Worm (Caenorhabditis elegans) whole organism, early embryonic: ENCODE measurements around the gene sek-5.

Experiments
- B0310.2 ChIP-seq: sonication (generic microtip); optimal IDR thresholded peaks from 2 replicates; lab custom pipeline; 2016; ENCODE audit warnings: mild to moderate bottlenecking, missing genetic modification characterization, missing compliant biosample characterization
- F13C5.2 ChIP-seq: sonication (generic microtip); optimal IDR thresholded peaks from 2 replicates; lab custom pipeline; 2017; ENCODE audit warnings: mild to moderate bottlenecking, missing genetic modification characterization, inconsistent platforms, missing compliant biosample characterization
- aly-1 ChIP-seq: sonication (generic microtip); optimal IDR thresholded peaks from 2 replicates; lab custom pipeline; 2016; ENCODE audit warnings: missing genetic modification characterization, missing compliant biosample characterization
- ama-1 ChIP-seq: fragments of 150-350 bp; optimal IDR thresholded peaks from 2 replicates; lab custom pipeline; 2014
- ceh-13 ChIP-seq: fragments of 200-800 bp; sonication (Bioruptor generic); optimal IDR thresholded peaks from 2 replicates; lab custom pipeline; 2018; ENCODE audit warnings: mild to moderate bottlenecking, missing genetic modification characterization, missing compliant biosample characterization
- ceh-36 ChIP-seq: sonication (generic microtip); optimal IDR thresholded peaks from 2 replicates; lab custom pipeline; 2016; ENCODE audit warnings: missing genetic modification characterization, inconsistent platforms, missing compliant biosample characterization
- ets-7 ChIP-seq: sonication (generic microtip); optimal IDR thresholded peaks from 2 replicates; lab custom pipeline; 2016; ENCODE audit warnings: missing genotype, missing genetic modification characterization, missing compliant biosample characterization
- flt-1 ChIP-seq: fragments of 200-800 bp; sonication (Bioruptor generic); IDR thresholded peaks from 2 replicates; pipeline ENCODE4 v1.3.6; 2022; ENCODE audit warnings: missing genetic modification characterization, missing compliant biosample characterization
- hmbx-1 ChIP-seq: sonication (generic microtip); optimal IDR thresholded peaks from 2 replicates; lab custom pipeline; 2016; ENCODE audit warnings: mild to moderate bottlenecking, missing genetic modification characterization, missing compliant biosample characterization
- hmg-4 ChIP-seq: fragments of 200-800 bp; sonication (Bioruptor generic); optimal IDR thresholded peaks from 2 replicates; lab custom pipeline; 2018; ENCODE audit warnings: mild to moderate bottlenecking, missing genetic modification characterization, missing compliant biosample characterization
- hnd-1 ChIP-seq: sonication (generic microtip); optimal IDR thresholded peaks from 2 replicates; lab custom pipeline; 2016; ENCODE audit warnings: missing genetic modification characterization, missing compliant biosample characterization
- pes-1 ChIP-seq: fragments of 200-800 bp; sonication (Bioruptor generic); IDR thresholded peaks from 2 replicates; pipeline ENCODE4 v1.3.6; 2022; ENCODE audit warnings: missing genetic modification reagents, missing genetic modification characterization, missing compliant biosample characterization
- scrt-1 ChIP-seq: fragments of 200-800 bp; sonication (Bioruptor generic); IDR thresholded peaks from 2 replicates; pipeline ENCODE4 v1.3.6; 2022; ENCODE audit warnings: missing genetic modification characterization, missing compliant biosample characterization
- sea-1 ChIP-seq: fragments of 200-800 bp; sonication (Bioruptor generic); conservative IDR thresholded peaks from 2 replicates; pipeline ENCODE4 v1.3.6; 2022; ENCODE audit warnings: missing genetic modification characterization, missing compliant biosample characterization
- tbx-11 ChIP-seq: fragments of 200-800 bp; sonication (Bioruptor generic); IDR thresholded peaks from 2 replicates; pipeline ENCODE4 v1.3.6; 2022; ENCODE audit warnings: missing genetic modification characterization, missing compliant biosample characterization
- tbx-37 ChIP-seq: fragments of 200-800 bp; sonication (Bioruptor generic); conservative IDR thresholded peaks from 2 replicates; pipeline ENCODE4 v1.3.6; 2022; ENCODE audit warnings: missing genetic modification reagents, missing genetic modification characterization, missing compliant biosample characterization
- tra-4 ChIP-seq: sonication (generic microtip); optimal IDR thresholded peaks from 2 replicates; lab custom pipeline; 2017; ENCODE audit warnings: missing genetic modification characterization, missing compliant biosample characterization

The sek-5 gene

DNA sequence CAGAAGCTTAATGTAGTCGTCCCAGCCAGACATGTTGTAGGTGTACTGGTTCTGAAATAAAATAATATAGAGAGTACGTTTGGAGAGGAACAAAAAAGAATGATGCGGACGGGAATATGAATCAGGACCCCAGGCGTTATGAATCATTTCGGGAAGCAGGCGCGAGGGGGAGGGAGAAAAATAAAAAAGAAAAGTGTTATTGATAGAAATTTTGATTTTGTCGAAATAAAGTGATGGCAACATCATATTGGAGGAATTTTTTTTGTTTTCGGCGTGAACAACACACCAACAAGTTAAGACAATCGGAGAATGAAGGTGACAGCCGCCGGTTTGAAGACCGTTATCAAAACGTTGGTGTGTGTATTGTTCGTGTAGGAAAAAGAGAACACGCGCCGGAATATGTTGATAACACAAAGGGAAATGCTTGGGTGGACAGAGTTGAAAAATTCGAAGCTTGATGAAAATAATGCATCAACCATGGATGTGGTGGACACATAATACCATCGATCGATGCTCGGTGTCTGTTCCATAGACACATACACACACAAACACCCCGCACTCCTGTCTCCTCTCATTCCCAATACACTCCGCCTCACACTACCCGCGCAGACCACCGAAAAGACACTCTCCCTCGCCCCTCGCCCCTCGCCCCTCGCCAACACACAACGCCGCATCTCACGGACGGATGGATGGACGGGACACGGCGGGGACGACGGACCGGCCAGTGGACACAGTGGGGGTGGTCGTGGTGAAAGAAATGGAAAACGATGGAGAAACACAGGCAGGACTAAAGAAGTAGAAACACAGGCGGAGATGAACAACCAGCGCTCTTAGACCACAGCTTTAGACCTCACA lies 23.2 kb upstream of the sek-5 start, which contains the start of gene pfn-2:
TSS of gene pfn-2 (minus strand) at position 51 of the 855 bp plus-strand sequence.
- TF ChIP-seq hmbx-1 (no peak), F13C5.2 (tag; lab: Kevin White, UChicago) (peak; percentile 40), aly-1 (tag; lab: Kevin White, UChicago) (peak; percentile 15), ceh-36 (tag; lab: Kevin White, UChicago) (no peak), tbx-37 (GFP tag; lab: Robert Waterston, UW) (peak; percentile 52), flt-1 (GFP tag; lab: Robert Waterston, UW) (0 out of 2 replicates have a peak, but pooled peaks have one; percentile 17), hmg-4 (GFP tag; lab: Kevin White, UChicago) (peak; percentile 89), ceh-13 (peak; percentile 6), hnd-1 (tag; lab: Kevin White, UChicago) (no peak), tbx-11 (GFP tag; lab: Robert Waterston, UW) (0 out of 2 replicates have a peak, but pooled peaks have one; percentile 9)

ce11 chrX:5355253-5355652 lies 22.2 kb upstream of the sek-5 start:
- TF ChIP-seq sea-1 = no peak
- TF ChIP-seq ets-7 = no peak
- TF ChIP-seq flt-1 (GFP tag; lab: Robert Waterston, UW) = no peak
- no peak for TF ChIP-seq ceh-13
- no peak for TF ChIP-seq hmg-4 (GFP tag; lab: Kevin White, UChicago)
- no peak for TF ChIP-seq hmbx-1
- TF ChIP-seq ceh-36 (tag; lab: Kevin White, UChicago) = no peak
- no peak for TF ChIP-seq ama-1 (lab: Kevin White, UChicago)
- TF ChIP-seq hnd-1 (tag; lab: Kevin White, UChicago) = no peak
- TF ChIP-seq B0310.2 (tag; lab: Kevin White, UChicago) = no peak
- TF ChIP-seq pes-1 (GFP tag; lab: Robert Waterston, UW) = no peak
- TF ChIP-seq scrt-1 (GFP tag; lab: Robert Waterston, UW) = no peak
- TF ChIP-seq tra-4 (tag; lab: Kevin White, UChicago) = no peak
- TF ChIP-seq aly-1 (tag; lab: Kevin White, UChicago) = no peak
- no peak for TF ChIP-seq tbx-11 (GFP tag; lab: Robert Waterston, UW)
- no peak for TF ChIP-seq F13C5.2 (tag; lab: Kevin White, UChicago)
- no peak for TF ChIP-seq tbx-37 (GFP tag; lab: Robert Waterston, UW)

- TF ChIP-seq F13C5.2 (tag; lab: Kevin White, UChicago) = no peak
- no peak for TF ChIP-seq scrt-1 (GFP tag; lab: Robert Waterston, UW)
- no peak for TF ChIP-seq tbx-37 (GFP tag; lab: Robert Waterston, UW)
- TF ChIP-seq sea-1 = no peak
- no peak for TF ChIP-seq ama-1 (lab: Kevin White, UChicago)
- TF ChIP-seq tbx-11 (GFP tag; lab: Robert Waterston, UW) = no peak
- no peak for TF ChIP-seq flt-1 (GFP tag; lab: Robert Waterston, UW)
- TF ChIP-seq B0310.2 (tag; lab: Kevin White, UChicago) = no peak
- no peak for TF ChIP-seq hnd-1 (tag; lab: Kevin White, UChicago)
- TF ChIP-seq hmbx-1 = no peak
- peak; percentile 12 for TF ChIP-seq aly-1 (tag; lab: Kevin White, UChicago)
- peak; percentile 75 for TF ChIP-seq hmg-4 (GFP tag; lab: Kevin White, UChicago)
- TF ChIP-seq ceh-36 (tag; lab: Kevin White, UChicago) = no peak
- TF ChIP-seq tra-4 (tag; lab: Kevin White, UChicago) = no peak
- no peak for TF ChIP-seq ets-7
- TF ChIP-seq ceh-13 = no peak
- no peak for TF ChIP-seq pes-1 (GFP tag; lab: Robert Waterston, UW)
These were observed 16.7 kb upstream of the sek-5 start for ce11 chrX:5360682-5361081.

ce11 chrX:5364222-5364621 lies 13.2 kb upstream of the sek-5 start, which contains the start of gene chtl-1:
Gene chtl-1, minus strand, starts transcription at chrX:5364322.
- TF ChIP-seq B0310.2 (tag; lab: Kevin White, UChicago) (no peak), tra-4 (tag; lab: Kevin White, UChicago) (no peak), hmbx-1 (no peak), ama-1 (lab: Kevin White, UChicago) (no peak), hmg-4 (GFP tag; lab: Kevin White, UChicago) (no peak), flt-1 (GFP tag; lab: Robert Waterston, UW) (no peak), ceh-13 (no peak), tbx-11 (GFP tag; lab: Robert Waterston, UW) (no peak), scrt-1 (GFP tag; lab: Robert Waterston, UW) (no peak), aly-1 (tag; lab: Kevin White, UChicago) (no peak), ceh-36 (tag; lab: Kevin White, UChicago) (no peak), pes-1 (GFP tag; lab: Robert Waterston, UW) (no peak), hnd-1 (tag; lab: Kevin White, UChicago) (no peak), ets-7 (no peak), F13C5.2 (tag; lab: Kevin White, UChicago) (no peak), sea-1 (no peak), tbx-37 (GFP tag; lab: Robert Waterston, UW) (no peak)

- TF ChIP-seq ceh-13 = no peak
- no peak for TF ChIP-seq flt-1 (GFP tag; lab: Robert Waterston, UW)
- TF ChIP-seq hnd-1 (tag; lab: Kevin White, UChicago) = no peak
- TF ChIP-seq aly-1 (tag; lab: Kevin White, UChicago) = no peak
- TF ChIP-seq ama-1 (lab: Kevin White, UChicago) = no peak
- no peak for TF ChIP-seq ets-7
- no peak for TF ChIP-seq scrt-1 (GFP tag; lab: Robert Waterston, UW)
- TF ChIP-seq ceh-36 (tag; lab: Kevin White, UChicago) = no peak
- TF ChIP-seq hmbx-1 = no peak
- TF ChIP-seq hmg-4 (GFP tag; lab: Kevin White, UChicago) = no peak
- TF ChIP-seq sea-1 = no peak
- no peak for TF ChIP-seq F13C5.2 (tag; lab: Kevin White, UChicago)
- TF ChIP-seq B0310.2 (tag; lab: Kevin White, UChicago) = no peak
- TF ChIP-seq tbx-37 (GFP tag; lab: Robert Waterston, UW) = no peak
- no peak for TF ChIP-seq tbx-11 (GFP tag; lab: Robert Waterston, UW)
These were observed 12.0 kb upstream of the sek-5 start, which contains the start of gene F35C8.5 for ce11 chrX:5365437-5365836. Gene F35C8.5, plus strand, starts transcription at chrX:5365813.

- TF ChIP-seq scrt-1 (GFP tag; lab: Robert Waterston, UW) = no peak
- no peak for TF ChIP-seq hmbx-1
- no peak for TF ChIP-seq tbx-11 (GFP tag; lab: Robert Waterston, UW)
- TF ChIP-seq tra-4 (tag; lab: Kevin White, UChicago) = no peak
- no peak for TF ChIP-seq ceh-13
- no peak for TF ChIP-seq ets-7
- no peak for TF ChIP-seq ceh-36 (tag; lab: Kevin White, UChicago)
- TF ChIP-seq B0310.2 (tag; lab: Kevin White, UChicago) = no peak
- TF ChIP-seq ama-1 (lab: Kevin White, UChicago) = no peak
- TF ChIP-seq hmg-4 (GFP tag; lab: Kevin White, UChicago) = no peak
- TF ChIP-seq flt-1 (GFP tag; lab: Robert Waterston, UW) = no peak
- no peak for TF ChIP-seq sea-1
- TF ChIP-seq tbx-37 (GFP tag; lab: Robert Waterston, UW) = no peak
These were observed 10.8 kb upstream of the sek-5 start for ce11 chrX:5366613-5367012.
